Fruit fly (Drosophila melanogaster) whole organism, prepupa: ENCODE measurements around the gene Sur.

Experiments
- CG3032 ChIP-seq: fragments of 200-800 bp; optimal IDR thresholded peaks from 2 replicates; lab custom pipeline; 2019; ENCODE audit warnings: missing biosample characterization, mild to moderate bottlenecking, missing genetic modification characterization, moderate library complexity
- CG6854 ChIP-seq: fragments of 200-800 bp; sonication (Bioruptor generic); optimal IDR thresholded peaks from 2 replicates; lab custom pipeline; 2017; ENCODE audit warnings: missing biosample characterization, mild to moderate bottlenecking, missing genetic modification characterization
- Eip75B ChIP-seq: fragments of 200-800 bp; sonication (Bioruptor generic); optimal IDR thresholded peaks from 3 replicates; lab custom pipeline; 2016; ENCODE audit warnings: missing biosample characterization, missing genetic modification characterization
- Hr38 ChIP-seq: sonication (Bioruptor generic); optimal IDR thresholded peaks from 2 replicates; lab custom pipeline; 2016; ENCODE audit warnings: missing biosample characterization, missing genetic modification characterization
- OdsH ChIP-seq: fragments of 200-800 bp; sonication (Bioruptor generic); optimal IDR thresholded peaks from 3 replicates; lab custom pipeline; 2016; ENCODE audit warnings: missing biosample characterization, missing genetic modification characterization
- Sox102F ChIP-seq: fragments of 200-800 bp; sonication (Bioruptor generic); optimal IDR thresholded peaks from 2 replicates; lab custom pipeline; 2016; ENCODE audit warnings: missing biosample characterization, mild to moderate bottlenecking, missing genetic modification characterization
- Sox15 ChIP-seq: fragments of 200-800 bp; sonication (Bioruptor generic); optimal IDR thresholded peaks from 3 replicates; lab custom pipeline; 2016; ENCODE audit warnings: missing biosample characterization, missing genetic modification characterization

DNA sequence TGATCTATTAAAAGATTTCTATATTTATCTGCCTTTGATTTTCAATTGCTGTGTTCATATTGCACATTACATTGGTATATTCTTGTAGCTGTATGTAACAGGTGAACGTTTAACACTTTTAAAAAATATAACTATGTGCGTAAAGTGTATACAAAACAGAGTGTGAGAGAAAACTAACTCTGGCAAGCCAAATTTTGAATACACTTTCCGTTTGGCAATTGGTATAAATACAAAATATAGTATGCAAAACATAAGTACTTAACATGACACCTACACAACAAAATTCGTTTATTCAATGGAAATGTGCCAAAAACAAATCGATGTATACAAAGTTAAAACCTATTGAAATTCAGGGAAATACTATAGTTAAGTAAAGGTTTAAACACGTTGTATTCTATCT, 33.9 kb upstream of the Sur start:
- TF ChIP-seq OdsH (GFP tag; lab: Kevin White, UChicago) (no peak), Sox102F (GFP tag; lab: Kevin White, UChicago) (no peak), CG3032 (tag; lab: Kevin White, UChicago) (no peak), Sox15 (no peak), CG6854 (GFP tag; lab: Kevin White, UChicago) (no peak), Hr38 (GFP tag; lab: Kevin White, UChicago) (no peak), Eip75B (GFP tag; lab: Kevin White, UChicago) (no peak)
